Worm (Caenorhabditis elegans) whole organism, late embryonic: ENCODE data around the gene T26C12.2.

ENCODE experiments used
- C08G9.2 ChIP-seq: sonication (generic microtip); optimal IDR thresholded peaks from 2 replicates; lab custom pipeline; 2016; ENCODE audit warnings: mild to moderate bottlenecking, missing genetic modification characterization, moderate library complexity, missing compliant biosample characterization
- C38D4.7 ChIP-seq: fragments of 200-800 bp; sonication (Bioruptor generic); optimal IDR thresholded peaks from 2 replicates; lab custom pipeline; 2018; ENCODE audit warnings: mild to moderate bottlenecking, missing genetic modification characterization, moderate library complexity, missing compliant biosample characterization
- K02D7.2 ChIP-seq: sonication (generic microtip); optimal IDR thresholded peaks from 2 replicates; lab custom pipeline; 2017; ENCODE audit warnings: mild to moderate bottlenecking, missing genetic modification characterization, missing compliant biosample characterization
- K09A11.1 ChIP-seq: sonication (generic microtip); optimal IDR thresholded peaks from 2 replicates; lab custom pipeline; 2017; ENCODE audit warnings: antibody characterized with exemption, mild to moderate bottlenecking, missing genetic modification characterization, missing compliant biosample characterization; ENCODE audit not compliant: insufficient read depth
- T23F11.4 ChIP-seq: fragments of 200-800 bp; sonication (Bioruptor generic); optimal IDR thresholded peaks from 2 replicates; lab custom pipeline; 2018; ENCODE audit warnings: mild to moderate bottlenecking, missing genetic modification characterization, missing compliant biosample characterization
- Y22D7AL.16 ChIP-seq: sonication (generic microtip); optimal IDR thresholded peaks from 2 replicates; lab custom pipeline; 2016; ENCODE audit warnings: missing genetic modification characterization, missing compliant biosample characterization
- ahr-1 ChIP-seq: sonication (generic microtip); optimal IDR thresholded peaks from 2 replicates; lab custom pipeline; 2016; ENCODE audit warnings: missing genetic modification characterization, missing compliant biosample characterization
- ama-1 ChIP-seq: fragments of 150-350 bp; optimal IDR thresholded peaks from 2 replicates; lab custom pipeline; 2014
- ceh-14 ChIP-seq: sonication (generic microtip); optimal IDR thresholded peaks from 2 replicates; lab custom pipeline; 2016; ENCODE audit warnings: missing genotype, missing genetic modification characterization, missing compliant biosample characterization
- ceh-18 ChIP-seq: sonication (generic microtip); optimal IDR thresholded peaks from 2 replicates; lab custom pipeline; 2016; ENCODE audit warnings: missing genetic modification characterization, missing compliant biosample characterization
- ceh-22 ChIP-seq: sonication (generic microtip); optimal IDR thresholded peaks from 2 replicates; lab custom pipeline; 2017; ENCODE audit warnings: missing biosample characterization, missing genetic modification characterization
- ceh-24 ChIP-seq: sonication (generic microtip); optimal IDR thresholded peaks from 2 replicates; lab custom pipeline; 2016; ENCODE audit warnings: mild to moderate bottlenecking, missing genetic modification characterization, missing compliant biosample characterization
- ceh-31 ChIP-seq: sonication (generic microtip); optimal IDR thresholded peaks from 2 replicates; lab custom pipeline; 2016; ENCODE audit warnings: missing genetic modification characterization, missing compliant biosample characterization
- ceh-34 ChIP-seq: sonication (generic microtip); optimal IDR thresholded peaks from 2 replicates; lab custom pipeline; 2016; ENCODE audit warnings: mild to moderate bottlenecking, missing genetic modification characterization, missing compliant biosample characterization
- ceh-48 ChIP-seq: sonication (generic microtip); optimal IDR thresholded peaks from 2 replicates; lab custom pipeline; 2016; ENCODE audit warnings: missing genetic modification characterization, inconsistent platforms, missing compliant biosample characterization
- ceh-9 ChIP-seq: sonication (generic microtip); optimal IDR thresholded peaks from 2 replicates; lab custom pipeline; 2016; ENCODE audit warnings: mild to moderate bottlenecking, missing genetic modification characterization, inconsistent platforms, missing compliant biosample characterization
- dmd-4 ChIP-seq: sonication (generic microtip); optimal IDR thresholded peaks from 2 replicates; lab custom pipeline; 2016; ENCODE audit warnings: borderline replicate concordance, missing genetic modification characterization, missing compliant biosample characterization
- dve-1 ChIP-seq: sonication (generic microtip); optimal IDR thresholded peaks from 2 replicates; lab custom pipeline; 2017; ENCODE audit warnings: antibody characterized with exemption, mild to moderate bottlenecking, missing genetic modification characterization, missing compliant biosample characterization
- elt-2 ChIP-seq: sonication (generic microtip); optimal IDR thresholded peaks from 2 replicates; lab custom pipeline; 2016; ENCODE audit warnings: missing genetic modification reagents, missing genetic modification characterization, missing compliant biosample characterization
- ets-4 ChIP-seq: sonication (generic microtip); optimal IDR thresholded peaks from 2 replicates; lab custom pipeline; 2016; ENCODE audit warnings: missing genetic modification characterization, missing compliant biosample characterization
- eyg-1 ChIP-seq: sonication (generic microtip); optimal IDR thresholded peaks from 2 replicates; lab custom pipeline; 2016; ENCODE audit warnings: missing genotype, missing genetic modification characterization, missing compliant biosample characterization
- fax-1 ChIP-seq: sonication (generic microtip); optimal IDR thresholded peaks from 2 replicates; lab custom pipeline; 2016; ENCODE audit warnings: missing genotype, missing genetic modification characterization, missing compliant biosample characterization
- gmeb-2 ChIP-seq: sonication (generic microtip); optimal IDR thresholded peaks from 2 replicates; lab custom pipeline; 2016; ENCODE audit warnings: missing genetic modification characterization, inconsistent platforms, missing compliant biosample characterization
- madf-2 ChIP-seq: sonication (generic microtip); optimal IDR thresholded peaks from 2 replicates; lab custom pipeline; 2017; ENCODE audit warnings: missing genetic modification characterization, missing compliant biosample characterization
- mec-3 ChIP-seq: sonication (generic microtip); optimal IDR thresholded peaks from 2 replicates; lab custom pipeline; 2016; ENCODE audit warnings: borderline replicate concordance, missing genetic modification characterization, missing compliant biosample characterization
- nfya-1 ChIP-seq: sonication (generic microtip); optimal IDR thresholded peaks from 2 replicates; lab custom pipeline; 2017; ENCODE audit warnings: missing genetic modification characterization, mild to moderate bottlenecking, missing compliant biosample characterization, antibody characterized with exemption, moderate library complexity
- nhr-232 ChIP-seq: sonication (generic microtip); optimal IDR thresholded peaks from 2 replicates; lab custom pipeline; 2016; ENCODE audit warnings: missing genetic modification characterization, missing compliant biosample characterization
- npax-4 ChIP-seq: sonication (generic microtip); optimal IDR thresholded peaks from 2 replicates; lab custom pipeline; 2016; ENCODE audit warnings: missing genetic modification characterization, missing compliant biosample characterization
- odd-2 ChIP-seq: sonication (generic microtip); optimal IDR thresholded peaks from 2 replicates; lab custom pipeline; 2017; ENCODE audit warnings: antibody characterized with exemption, mild to moderate bottlenecking, missing genetic modification characterization, missing compliant biosample characterization
- pag-3 ChIP-seq: sonication (generic microtip); optimal IDR thresholded peaks from 2 replicates; lab custom pipeline; 2016; ENCODE audit warnings: missing compliant biosample characterization, missing genetic modification characterization, borderline replicate concordance
- pat-9 ChIP-seq: fragments of 200-800 bp; sonication (Bioruptor generic); optimal IDR thresholded peaks from 2 replicates; lab custom pipeline; 2018; ENCODE audit warnings: mild to moderate bottlenecking, missing genetic modification characterization, moderate library complexity, missing compliant biosample characterization
- pax-1 ChIP-seq: fragments of 150-350 bp; optimal IDR thresholded peaks from 2 replicates; lab custom pipeline; 2014; ENCODE audit warnings: missing biosample characterization, missing genetic modification characterization
- pha-2 ChIP-seq: sonication (generic microtip); optimal IDR thresholded peaks from 2 replicates; lab custom pipeline; 2017; ENCODE audit warnings: mild to moderate bottlenecking, missing genetic modification characterization, missing compliant biosample characterization
- pha-4 ChIP-seq: fragments of 150-350 bp; optimal IDR thresholded peaks from 2 replicates; lab custom pipeline; 2018; ENCODE audit warnings: missing biosample characterization, missing genetic modification reagents, missing genetic modification characterization
- pqm-1 ChIP-seq: sonication (generic microtip); optimal IDR thresholded peaks from 2 replicates; lab custom pipeline; 2016; ENCODE audit warnings: missing genetic modification characterization, missing compliant biosample characterization
- ref-2 ChIP-seq: sonication (generic microtip); optimal IDR thresholded peaks from 2 replicates; lab custom pipeline; 2016; ENCODE audit warnings: missing genetic modification characterization, missing compliant biosample characterization
- sdc-2 ChIP-seq: sonication (generic microtip); optimal IDR thresholded peaks from 2 replicates; lab custom pipeline; 2016; ENCODE audit warnings: missing genotype, missing genetic modification characterization, missing compliant biosample characterization
- sox-4 ChIP-seq: sonication (generic microtip); optimal IDR thresholded peaks from 2 replicates; lab custom pipeline; 2017; ENCODE audit warnings: mild to moderate bottlenecking, missing genetic modification characterization, inconsistent platforms, missing compliant biosample characterization
- syd-9 ChIP-seq: sonication (generic microtip); optimal IDR thresholded peaks from 2 replicates; lab custom pipeline; 2016; ENCODE audit warnings: mild to moderate bottlenecking, missing genetic modification characterization, moderate library complexity, missing compliant biosample characterization
- tbx-7 ChIP-seq: sonication (generic microtip); optimal IDR thresholded peaks from 2 replicates; lab custom pipeline; 2016; ENCODE audit warnings: missing genotype, missing genetic modification characterization, missing compliant biosample characterization
- ttx-3 ChIP-seq: sonication (generic microtip); optimal IDR thresholded peaks from 2 replicates; lab custom pipeline; 2016; ENCODE audit warnings: missing genetic modification reagents, missing genetic modification characterization, missing compliant biosample characterization
- unc-3 ChIP-seq, 2 experiments: fragments of 200-800 bp in 1 of 2; sonication (Bioruptor generic) in 1 of 2; sonication (generic microtip) in 1 of 2; conservative IDR thresholded peaks in 1 of 2; optimal IDR thresholded peaks in 1 of 2; 2 replicates each; pipeline versions ENCODE4 v1.3.6 to Lab custom; 2016 to 2022; ENCODE audit warnings: missing compliant biosample characterization in 2 of 2, missing genetic modification characterization in 2 of 2, missing genetic modification reagents in 1 of 2
- unc-42 ChIP-seq: sonication (generic microtip); optimal IDR thresholded peaks from 2 replicates; lab custom pipeline; 2016; ENCODE audit warnings: missing genotype, missing genetic modification characterization, missing compliant biosample characterization
- unc-55 ChIP-seq: sonication (generic microtip); optimal IDR thresholded peaks from 2 replicates; lab custom pipeline; 2017; ENCODE audit warnings: missing biosample characterization, missing genetic modification reagents, missing genetic modification characterization
- ztf-16 ChIP-seq: sonication (generic microtip); optimal IDR thresholded peaks from 2 replicates; lab custom pipeline; 2017; ENCODE audit warnings: missing genetic modification characterization, missing compliant biosample characterization

T26C12.2 gene

DNA sequence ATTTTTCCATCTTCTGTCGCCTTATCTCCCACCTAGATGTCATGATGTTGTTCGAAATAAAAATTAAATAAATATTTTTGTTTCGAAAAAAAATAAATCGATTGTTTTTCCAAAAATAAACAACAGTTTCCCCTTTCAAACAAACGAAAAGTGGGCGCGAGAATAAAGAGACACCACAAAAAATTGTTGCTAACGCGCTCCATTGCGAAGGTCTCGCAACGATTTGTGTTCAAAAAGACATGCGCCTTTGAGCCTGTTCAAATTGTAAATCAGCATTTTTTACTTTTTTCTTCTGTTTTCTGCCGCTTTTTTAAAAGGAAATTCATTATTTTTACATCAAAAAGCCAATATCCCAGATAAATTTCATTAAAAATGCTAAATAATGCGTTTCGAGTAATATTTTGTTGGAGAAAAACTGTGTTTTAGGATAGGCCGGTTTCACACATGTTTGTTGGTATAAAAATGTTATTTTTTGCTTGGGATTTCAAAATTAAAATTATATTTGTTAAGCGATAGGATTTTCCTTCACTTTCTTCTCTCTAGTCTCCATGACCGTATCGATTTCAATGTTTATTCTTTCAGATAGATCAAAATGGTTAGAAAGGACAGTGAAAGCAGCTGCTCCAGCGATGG lies 29.1 kb upstream of the T26C12.2 start, which contains the start of gene W08E12.7 (continued):
- TF ChIP-seq nfya-1 (tag; lab: Kevin White, UChicago) (peak; percentile 89), unc-3 (GFP tag; conservative IDR thresholded peaks at IDR 0.05; lab: Robert Waterston, UW) (peak; percentile 49), unc-3 (tag; optimal IDR thresholded peaks at IDR 0.05; lab: Kevin White, UChicago) (peak; percentile 60), ceh-9 (no peak), ceh-14 (tag; lab: Kevin White, UChicago) (peak; percentile 78), dmd-4 (tag; lab: Kevin White, UChicago) (peak; percentile 69), pqm-1 (tag; lab: Kevin White, UChicago) (peak; percentile 25), gmeb-2 (tag; lab: Kevin White, UChicago) (no peak), ama-1 (no peak), ttx-3 (tag; lab: Kevin White, UChicago) (peak; percentile 68), ahr-1 (peak; percentile 25), ref-2 (tag; lab: Kevin White, UChicago) (peak; percentile 91), ceh-18 (tag; lab: Kevin White, UChicago) (peak; percentile 87), pag-3 (tag; lab: Kevin White, UChicago) (no peak), eyg-1 (peak; percentile 42), fax-1 (tag; lab: Kevin White, UChicago) (peak; percentile 78), dve-1 (tag; lab: Kevin White, UChicago) (peak; percentile 74), pax-1 (peak; percentile 34), tbx-7 (tag; lab: Kevin White, UChicago) (peak; percentile 33), npax-4 (tag; lab: Kevin White, UChicago) (peak; percentile 4), T23F11.4 (GFP tag; lab: Kevin White, UChicago) (peak; percentile 17), C38D4.7 (peak; percentile 5), ets-4 (tag; lab: Kevin White, UChicago) (peak; percentile 84), K09A11.1 (tag; lab: Kevin White, UChicago) (peak; percentile 41), mec-3 (tag; lab: Kevin White, UChicago) (no peak), unc-42 (peak; percentile 72), sdc-2 (tag; lab: Kevin White, UChicago) (peak; percentile 0), ztf-16 (tag; lab: Kevin White, UChicago) (peak; percentile 41), ceh-34 (peak; percentile 91)

DNA sequence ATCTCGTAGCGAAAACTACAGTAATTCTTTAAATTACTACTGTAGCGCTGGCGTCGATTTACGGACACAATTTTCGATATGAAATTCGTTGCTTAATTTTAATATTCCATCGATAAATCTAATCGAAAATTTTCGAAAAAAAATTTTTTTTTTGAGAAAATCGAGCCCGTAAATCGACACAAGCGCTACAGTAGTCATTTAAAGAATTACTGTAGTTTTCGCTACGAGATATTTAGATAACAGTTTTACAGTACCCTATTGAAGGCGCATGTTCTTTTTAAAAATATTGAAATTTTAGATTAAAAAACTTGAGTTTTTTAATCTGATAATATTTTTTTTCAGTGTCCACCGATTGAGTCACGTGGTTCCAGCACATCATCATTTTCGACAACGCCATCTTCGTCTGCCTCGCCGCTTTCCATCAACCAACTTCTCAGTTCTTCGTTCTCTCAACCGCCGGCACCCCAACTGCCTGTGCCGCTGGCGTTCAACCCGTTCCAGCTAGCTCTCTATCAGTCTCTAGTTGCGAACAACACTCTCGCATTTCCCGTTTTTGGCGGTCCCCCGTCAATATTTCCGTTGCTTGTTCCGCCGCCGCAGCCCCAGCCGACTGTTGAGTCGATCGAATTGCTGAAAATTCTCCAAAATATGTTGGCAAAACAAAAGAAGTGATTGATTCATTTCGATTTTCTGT lies 28.4 kb upstream of the T26C12.2 start:
- TF ChIP-seq ceh-22 = no peak
- no peak for TF ChIP-seq dve-1 (tag; lab: Kevin White, UChicago)
- no peak for TF ChIP-seq ahr-1
- no peak for TF ChIP-seq ceh-31 (tag; lab: Kevin White, UChicago)
- TF ChIP-seq madf-2 (tag; lab: Kevin White, UChicago) = no peak
- no peak for TF ChIP-seq nhr-232
- TF ChIP-seq ztf-16 (tag; lab: Kevin White, UChicago) = no peak
- no peak for TF ChIP-seq pha-4 (tag; lab: Kevin White, UChicago)
- no peak for TF ChIP-seq nfya-1 (tag; lab: Kevin White, UChicago)
- no peak for TF ChIP-seq ceh-24 (tag; lab: Kevin White, UChicago)

DNA sequence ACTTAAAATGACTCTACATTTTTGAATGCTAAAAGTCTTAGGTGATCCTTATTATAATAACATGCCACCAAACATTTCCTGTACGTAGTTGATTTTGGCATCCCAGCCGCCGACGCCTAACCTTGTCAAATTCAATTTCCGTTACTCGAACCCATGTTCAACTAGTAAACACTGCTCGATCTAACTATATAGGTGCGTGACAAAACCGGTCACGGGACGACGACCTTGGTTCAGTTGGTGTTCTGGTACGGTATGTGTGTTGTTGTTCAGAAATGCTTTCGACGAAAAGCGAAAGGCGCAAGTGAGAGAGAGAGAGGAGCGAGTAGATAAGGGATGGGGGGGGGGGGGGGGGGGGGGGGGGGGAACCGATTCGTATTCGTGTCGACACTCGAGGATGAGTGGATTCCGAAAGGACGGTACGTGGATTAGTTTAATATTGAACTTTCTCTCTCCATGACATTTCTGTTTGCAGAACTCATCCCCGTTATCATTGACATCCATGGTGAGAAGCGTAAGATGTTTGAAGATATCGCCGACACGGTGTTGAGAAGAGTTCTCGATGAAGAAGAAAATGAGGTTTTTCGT lies 26.5 kb upstream of the T26C12.2 start, which contains the start of gene W08E12.8:
W08E12.8 (plus strand) TSS at position 395 of the 585 bp plus-strand sequence.
- TF ChIP-seq odd-2 (tag; lab: Kevin White, UChicago) = no peak
- no peak for TF ChIP-seq dmd-4 (tag; lab: Kevin White, UChicago)
- no peak for TF ChIP-seq K02D7.2 (tag; lab: Kevin White, UChicago)
- no peak for TF ChIP-seq nfya-1 (tag; lab: Kevin White, UChicago)
- no peak for TF ChIP-seq pag-3 (tag; lab: Kevin White, UChicago)
- TF ChIP-seq C38D4.7 = no peak
- TF ChIP-seq fax-1 (tag; lab: Kevin White, UChicago) = no peak
- no peak for TF ChIP-seq pat-9
- TF ChIP-seq elt-2 (tag; lab: Kevin White, UChicago) = no peak
- TF ChIP-seq pha-2 (tag; lab: Kevin White, UChicago) = no peak
- TF ChIP-seq unc-55 (GFP tag; lab: Kevin White, UChicago) = no peak
- TF ChIP-seq ceh-31 (tag; lab: Kevin White, UChicago) = no peak
- TF ChIP-seq eyg-1 = no peak
- no peak for TF ChIP-seq ceh-48
- TF ChIP-seq gmeb-2 (tag; lab: Kevin White, UChicago) = no peak
- no peak for TF ChIP-seq sox-4 (tag; lab: Kevin White, UChicago)
- no peak for TF ChIP-seq C08G9.2 (tag; lab: Kevin White, UChicago)
- TF ChIP-seq Y22D7AL.16 (tag; lab: Kevin White, UChicago) = no peak
- TF ChIP-seq syd-9 (tag; lab: Kevin White, UChicago) = no peak
